Worm (Caenorhabditis elegans) whole organism, early embryonic: ENCODE data around the gene T05A8.2.

ENCODE experiments used
- B0310.2 ChIP-seq: sonication (generic microtip); optimal IDR thresholded peaks from 2 replicates; lab custom pipeline; 2016; ENCODE audit warnings: mild to moderate bottlenecking, missing genetic modification characterization, missing compliant biosample characterization
- F13C5.2 ChIP-seq: sonication (generic microtip); optimal IDR thresholded peaks from 2 replicates; lab custom pipeline; 2017; ENCODE audit warnings: mild to moderate bottlenecking, missing genetic modification characterization, inconsistent platforms, missing compliant biosample characterization
- aly-1 ChIP-seq: sonication (generic microtip); optimal IDR thresholded peaks from 2 replicates; lab custom pipeline; 2016; ENCODE audit warnings: missing genetic modification characterization, missing compliant biosample characterization
- ama-1 ChIP-seq: fragments of 150-350 bp; optimal IDR thresholded peaks from 2 replicates; lab custom pipeline; 2014
- ceh-13 ChIP-seq: fragments of 200-800 bp; sonication (Bioruptor generic); optimal IDR thresholded peaks from 2 replicates; lab custom pipeline; 2018; ENCODE audit warnings: mild to moderate bottlenecking, missing genetic modification characterization, missing compliant biosample characterization
- ceh-36 ChIP-seq: sonication (generic microtip); optimal IDR thresholded peaks from 2 replicates; lab custom pipeline; 2016; ENCODE audit warnings: missing genetic modification characterization, inconsistent platforms, missing compliant biosample characterization
- ets-7 ChIP-seq: sonication (generic microtip); optimal IDR thresholded peaks from 2 replicates; lab custom pipeline; 2016; ENCODE audit warnings: missing genotype, missing genetic modification characterization, missing compliant biosample characterization
- hmbx-1 ChIP-seq: sonication (generic microtip); optimal IDR thresholded peaks from 2 replicates; lab custom pipeline; 2016; ENCODE audit warnings: mild to moderate bottlenecking, missing genetic modification characterization, missing compliant biosample characterization
- hnd-1 ChIP-seq: sonication (generic microtip); optimal IDR thresholded peaks from 2 replicates; lab custom pipeline; 2016; ENCODE audit warnings: missing genetic modification characterization, missing compliant biosample characterization
- pes-1 ChIP-seq: fragments of 200-800 bp; sonication (Bioruptor generic); IDR thresholded peaks from 2 replicates; pipeline ENCODE4 v1.3.6; 2022; ENCODE audit warnings: missing genetic modification reagents, missing genetic modification characterization, missing compliant biosample characterization
- sea-1 ChIP-seq: fragments of 200-800 bp; sonication (Bioruptor generic); conservative IDR thresholded peaks from 2 replicates; pipeline ENCODE4 v1.3.6; 2022; ENCODE audit warnings: missing genetic modification characterization, missing compliant biosample characterization
- tra-4 ChIP-seq: sonication (generic microtip); optimal IDR thresholded peaks from 2 replicates; lab custom pipeline; 2017; ENCODE audit warnings: missing genetic modification characterization, missing compliant biosample characterization

DNA sequence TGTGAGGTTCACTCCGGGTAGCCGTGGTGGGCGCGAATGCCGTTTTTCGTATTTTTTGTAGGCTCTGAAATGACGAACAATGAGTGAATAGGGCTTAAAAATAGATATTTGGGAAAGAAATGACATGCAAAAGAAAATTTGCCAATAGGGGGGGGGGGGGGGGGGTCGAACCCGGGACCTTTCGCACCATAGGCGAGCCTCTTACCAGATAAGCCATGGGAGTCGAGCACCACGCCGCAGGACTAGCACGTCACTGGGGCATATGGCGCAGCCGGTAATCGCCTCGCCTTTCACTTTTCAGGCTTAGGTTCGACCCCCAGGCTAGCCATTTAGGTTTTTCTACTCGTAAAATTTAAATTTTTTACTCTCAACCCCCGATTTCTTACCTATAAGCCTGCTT, 8.4 kb upstream of the T05A8.2 start:
- TF ChIP-seq ceh-13 (GFP tag; lab: Kevin White, UChicago) = no peak
- TF ChIP-seq ama-1 = no peak
- no peak for TF ChIP-seq ceh-36 (tag; lab: Kevin White, UChicago)
- no peak for TF ChIP-seq aly-1
- no peak for TF ChIP-seq F13C5.2 (tag; lab: Kevin White, UChicago)
- no peak for TF ChIP-seq hnd-1 (tag; lab: Kevin White, UChicago)
- no peak for TF ChIP-seq pes-1 (GFP tag; lab: Robert Waterston, UW)
- TF ChIP-seq hmbx-1 (tag; lab: Kevin White, UChicago) = no peak
- TF ChIP-seq tra-4 = no peak
- TF ChIP-seq ets-7 = no peak
- no peak for TF ChIP-seq B0310.2 (tag; lab: Kevin White, UChicago)
- no peak for TF ChIP-seq sea-1 (GFP tag; lab: Robert Waterston, UW)
